Worm (Caenorhabditis elegans) whole organism, L3 larva: ENCODE data around the gene dph-2.

ENCODE experiments used
- R02D3.7 ChIP-seq: fragments of 150-350 bp; optimal IDR thresholded peaks from 2 replicates; lab custom pipeline; 2014; ENCODE audit warnings: missing biosample characterization, missing genetic modification characterization
- ZK546.5 ChIP-seq: sonication (generic microtip); optimal IDR thresholded peaks from 2 replicates; lab custom pipeline; 2017; ENCODE audit warnings: missing biosample characterization, missing genetic modification characterization
- aly-2 ChIP-seq: fragments of 150-350 bp; optimal IDR thresholded peaks from 2 replicates; lab custom pipeline; 2014; ENCODE audit warnings: missing biosample characterization, missing genetic modification characterization
- ama-1 ChIP-seq: fragments of 150-350 bp; optimal IDR thresholded peaks from 2 replicates; lab custom pipeline; 2018
- ceh-16 ChIP-seq: sonication (generic microtip); optimal IDR thresholded peaks from 2 replicates; lab custom pipeline; 2017; ENCODE audit warnings: missing biosample characterization, missing genetic modification characterization
- ceh-28 ChIP-seq: fragments of 150-350 bp; optimal IDR thresholded peaks from 2 replicates; lab custom pipeline; 2014; ENCODE audit warnings: missing biosample characterization, missing genetic modification reagents, missing genetic modification characterization
- ceh-82 ChIP-seq: fragments of 150-350 bp; optimal IDR thresholded peaks from 2 replicates; lab custom pipeline; 2014; ENCODE audit warnings: missing biosample characterization, missing genetic modification characterization
- ceh-9 ChIP-seq: sonication (generic microtip); optimal IDR thresholded peaks from 2 replicates; lab custom pipeline; 2018; ENCODE audit warnings: missing biosample characterization, missing genetic modification characterization
- daf-12 ChIP-seq: fragments of 150-350 bp; optimal IDR thresholded peaks from 2 replicates; lab custom pipeline; 2014; ENCODE audit warnings: missing biosample characterization, missing genetic modification reagents, missing genetic modification characterization
- egl-27 ChIP-seq: sonication (generic microtip); optimal IDR thresholded peaks from 4 replicates; lab custom pipeline; 2017; ENCODE audit warnings: missing biosample characterization, missing genetic modification reagents, missing genetic modification characterization
- egl-5 ChIP-seq: fragments of 150-350 bp; optimal IDR thresholded peaks from 2 replicates; lab custom pipeline; 2017; ENCODE audit warnings: missing biosample characterization, missing genetic modification reagents, missing genetic modification characterization, inconsistent platforms
- elt-2 ChIP-seq: sonication (generic microtip); optimal IDR thresholded peaks from 2 replicates; lab custom pipeline; 2016; ENCODE audit warnings: missing genetic modification reagents, mild to moderate bottlenecking, missing genetic modification characterization, missing compliant biosample characterization
- eor-1 ChIP-seq, 2 experiments: fragments of 150-350 bp; optimal IDR thresholded peaks; 2 replicates each; lab custom pipeline; 2014 to 2018; ENCODE audit warnings: missing biosample characterization in 2 of 2, missing genetic modification characterization in 2 of 2
- fkh-10 ChIP-seq: sonication (generic microtip); optimal IDR thresholded peaks from 2 replicates; lab custom pipeline; 2017; ENCODE audit warnings: missing biosample characterization, missing genetic modification reagents, missing genetic modification characterization
- hmg-11 ChIP-seq: sonication (generic microtip); optimal IDR thresholded peaks from 2 replicates; lab custom pipeline; 2016; ENCODE audit warnings: missing genetic modification characterization, missing compliant biosample characterization
- lin-15B ChIP-seq: fragments of 150-350 bp; optimal IDR thresholded peaks from 2 replicates; lab custom pipeline; 2014; ENCODE audit warnings: missing biosample characterization, missing genetic modification characterization
- lsy-12 ChIP-seq: sonication (generic microtip); optimal IDR thresholded peaks from 2 replicates; lab custom pipeline; 2016; ENCODE audit warnings: mild to moderate bottlenecking, missing genetic modification characterization, missing compliant biosample characterization
- mdl-1 ChIP-seq: fragments of 150-350 bp; optimal IDR thresholded peaks from 2 replicates; lab custom pipeline; 2014; ENCODE audit warnings: missing biosample characterization, missing genetic modification characterization
- mml-1 ChIP-seq: fragments of 150-350 bp; sonication (generic microtip); optimal IDR thresholded peaks from 3 replicates; lab custom pipeline; 2014; ENCODE audit warnings: missing biosample characterization, missing genetic modification characterization
- nfya-1 ChIP-seq: sonication (generic microtip); optimal IDR thresholded peaks from 2 replicates; lab custom pipeline; 2017; ENCODE audit warnings: missing genetic modification characterization, mild to moderate bottlenecking, missing compliant biosample characterization, antibody characterized with exemption, moderate library complexity; ENCODE audit not compliant: insufficient read depth
- nhr-11 ChIP-seq: fragments of 150-350 bp; optimal IDR thresholded peaks from 2 replicates; lab custom pipeline; 2014; ENCODE audit warnings: missing biosample characterization, missing genetic modification characterization
- nhr-12 ChIP-seq: fragments of 150-350 bp; optimal IDR thresholded peaks from 2 replicates; lab custom pipeline; 2014; ENCODE audit warnings: missing biosample characterization, missing genetic modification characterization
- nhr-23 ChIP-seq: fragments of 150-350 bp; optimal IDR thresholded peaks from 2 replicates; lab custom pipeline; 2014; ENCODE audit warnings: missing biosample characterization, missing genetic modification reagents, missing genetic modification characterization
- nhr-237 ChIP-seq: fragments of 150-350 bp; optimal IDR thresholded peaks from 2 replicates; lab custom pipeline; 2014; ENCODE audit warnings: missing biosample characterization, missing genetic modification characterization
- nhr-25 ChIP-seq: sonication (generic microtip); optimal IDR thresholded peaks from 2 replicates; lab custom pipeline; 2017; ENCODE audit warnings: missing biosample characterization, missing genetic modification characterization
- nhr-28 ChIP-seq: fragments of 150-350 bp; optimal IDR thresholded peaks from 2 replicates; lab custom pipeline; 2014; ENCODE audit warnings: missing biosample characterization, missing genetic modification characterization
- nhr-76 ChIP-seq: fragments of 150-350 bp; sonication (generic microtip); optimal IDR thresholded peaks from 5 replicates; lab custom pipeline; 2014; ENCODE audit warnings: missing biosample characterization, missing genetic modification characterization
- pha-4 ChIP-seq: fragments of 150-350 bp; optimal IDR thresholded peaks from 2 replicates; lab custom pipeline; 2014; ENCODE audit warnings: missing biosample characterization, missing genetic modification reagents, missing genetic modification characterization
- pqm-1 ChIP-seq: fragments of 150-350 bp; optimal IDR thresholded peaks from 2 replicates; lab custom pipeline; 2017; ENCODE audit warnings: missing biosample characterization, missing genetic modification characterization, inconsistent platforms
- sea-2 ChIP-seq: fragments of 150-350 bp; sonication (generic microtip); optimal IDR thresholded peaks from 4 replicates; lab custom pipeline; 2014; ENCODE audit warnings: missing biosample characterization, missing genetic modification reagents, missing genetic modification characterization
- skn-1 ChIP-seq: fragments of 150-350 bp; optimal IDR thresholded peaks from 2 replicates; lab custom pipeline; 2014; ENCODE audit warnings: missing biosample characterization, missing genetic modification characterization
- snpc-4 ChIP-seq: fragments of 150-350 bp; optimal IDR thresholded peaks from 2 replicates; lab custom pipeline; 2014; ENCODE audit warnings: missing biosample characterization, missing genetic modification characterization
- tbx-2 ChIP-seq: sonication (generic microtip); optimal IDR thresholded peaks from 2 replicates; lab custom pipeline; 2016; ENCODE audit warnings: mild to moderate bottlenecking, missing genetic modification characterization, missing compliant biosample characterization
- unc-39 ChIP-seq: sonication (generic microtip); optimal IDR thresholded peaks from 4 replicates; lab custom pipeline; 2017; ENCODE audit warnings: missing biosample characterization, missing genetic modification characterization
- zag-1 ChIP-seq: fragments of 150-350 bp; optimal IDR thresholded peaks from 2 replicates; lab custom pipeline; 2014; ENCODE audit warnings: missing biosample characterization, missing genetic modification characterization
- ztf-11 ChIP-seq: fragments of 150-350 bp; optimal IDR thresholded peaks from 2 replicates; lab custom pipeline; 2014; ENCODE audit warnings: missing biosample characterization, missing genetic modification characterization

The dph-2 gene

ce11 chrII:10714262-10714933 lies at the start of gene dph-2, which contains the start of gene C09G5.7:
Gene dph-2, minus strand, starts transcription at chrII:10714297.
Gene C09G5.7, plus strand, starts transcription at chrII:10714883.
- TF ChIP-seq sea-2 (GFP tag; lab: Kevin White, UChicago): no peak
- peak; percentile 47 for TF ChIP-seq lin-15B (tag; lab: Kevin White, UChicago)

DNA sequence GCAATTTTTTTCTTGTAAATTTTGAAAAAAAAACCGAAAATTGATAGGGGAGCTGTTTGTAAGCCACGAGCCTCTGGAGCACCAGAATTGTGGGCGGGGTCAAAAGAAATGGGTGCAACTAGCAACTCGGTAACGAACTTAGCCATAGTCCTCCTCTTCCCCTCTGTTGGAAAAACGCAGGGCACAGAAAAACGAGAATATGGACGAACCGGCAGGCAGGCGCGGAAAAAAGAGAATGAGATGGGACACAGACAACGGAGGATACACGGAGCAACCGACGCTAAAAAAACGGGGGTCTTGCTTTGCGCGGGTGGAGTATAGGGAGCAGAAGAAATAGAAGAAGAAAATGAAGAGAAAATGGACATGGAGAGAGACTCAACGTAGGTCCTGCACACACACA lies 47.6 kb upstream of the dph-2 start:
- TF ChIP-seq ztf-11 (tag; lab: Kevin White, UChicago) (no peak), nhr-76 (tag; lab: Kevin White, UChicago) (no peak), snpc-4 (tag; lab: Kevin White, UChicago) (peak; percentile 25), nhr-12 (tag; lab: Kevin White, UChicago) (no peak), ceh-9 (tag; lab: Kevin White, UChicago) (no peak), sea-2 (GFP tag; lab: Kevin White, UChicago) (no peak), R02D3.7 (no peak), ceh-16 (tag; lab: Kevin White, UChicago) (no peak), mdl-1 (no peak), eor-1 (tag; optimal IDR thresholded peaks at IDR 0.05; lab: Kevin White, UChicago) (no peak), pha-4 (tag; lab: Kevin White, UChicago) (no peak), daf-12 (no peak), hmg-11 (peak; percentile 2), tbx-2 (tag; lab: Kevin White, UChicago) (no peak)

- TF ChIP-seq skn-1 (tag; lab: Kevin White, UChicago): no peak
- no peak for TF ChIP-seq ZK546.5 (tag; lab: Kevin White, UChicago)
- TF ChIP-seq aly-2 (tag; lab: Kevin White, UChicago): no peak
- TF ChIP-seq tbx-2 (tag; lab: Kevin White, UChicago): no peak
- TF ChIP-seq fkh-10 (GFP tag; lab: Kevin White, UChicago): no peak
- no peak for TF ChIP-seq mml-1 (tag; lab: Kevin White, UChicago)
- TF ChIP-seq nhr-28 (tag; lab: Kevin White, UChicago): no peak
- TF ChIP-seq ceh-9 (tag; lab: Kevin White, UChicago): no peak
- TF ChIP-seq ceh-28: no peak
- TF ChIP-seq ceh-16 (tag; lab: Kevin White, UChicago): no peak
- TF ChIP-seq nhr-25: no peak
- TF ChIP-seq mdl-1: no peak
- no peak for TF ChIP-seq egl-5 (tag; lab: Kevin White, UChicago)
- TF ChIP-seq elt-2 (tag; lab: Kevin White, UChicago): no peak
- no peak for TF ChIP-seq nhr-11
These were observed 46.7 kb upstream of the dph-2 start for ce11 chrII:10760801-10761200.

ce11 chrII:10759425-10759824 lies 45.3 kb upstream of the dph-2 start:
- TF ChIP-seq mml-1 (tag; lab: Kevin White, UChicago) (no peak), egl-5 (tag; lab: Kevin White, UChicago) (no peak), skn-1 (tag; lab: Kevin White, UChicago) (no peak), lsy-12 (tag; lab: Kevin White, UChicago) (no peak), nhr-237 (no peak), nhr-11 (no peak), nhr-23 (tag; lab: Kevin White, UChicago) (no peak), fkh-10 (GFP tag; lab: Kevin White, UChicago) (no peak), unc-39 (tag; lab: Kevin White, UChicago) (no peak), zag-1 (tag; lab: Kevin White, UChicago) (no peak), egl-27 (tag; lab: Kevin White, UChicago) (no peak), ceh-82 (no peak), lin-15B (tag; lab: Kevin White, UChicago) (no peak), ama-1 (lab: Kevin White, UChicago) (no peak), elt-2 (tag; lab: Kevin White, UChicago) (no peak)

ce11 chrII:10758951-10759350 lies 44.9 kb upstream of the dph-2 start:
- TF ChIP-seq nfya-1 (tag; lab: Kevin White, UChicago) (peak; percentile 38), pqm-1 (tag; lab: Kevin White, UChicago) (no peak), fkh-10 (GFP tag; lab: Kevin White, UChicago) (peak; percentile 54), ceh-9 (tag; lab: Kevin White, UChicago) (no peak)
